Worm (Caenorhabditis elegans) whole organism, early embryonic: ENCODE measurements around the gene ztf-7.

Source experiments
- hmg-4 ChIP-seq: fragments of 200-800 bp; sonication (Bioruptor generic); optimal IDR thresholded peaks from 2 replicates; lab custom pipeline; 2018; ENCODE audit warnings: mild to moderate bottlenecking, missing genetic modification characterization, missing compliant biosample characterization
- hnd-1 ChIP-seq: sonication (generic microtip); optimal IDR thresholded peaks from 2 replicates; lab custom pipeline; 2016; ENCODE audit warnings: missing genetic modification characterization, missing compliant biosample characterization
- tbx-11 ChIP-seq: fragments of 200-800 bp; sonication (Bioruptor generic); IDR thresholded peaks from 2 replicates; pipeline ENCODE4 v1.3.6; 2022; ENCODE audit warnings: missing genetic modification characterization, missing compliant biosample characterization
- tbx-37 ChIP-seq: fragments of 200-800 bp; sonication (Bioruptor generic); conservative IDR thresholded peaks from 2 replicates; pipeline ENCODE4 v1.3.6; 2022; ENCODE audit warnings: missing genetic modification reagents, missing genetic modification characterization, missing compliant biosample characterization

- no peak for TF ChIP-seq hnd-1 (tag; lab: Kevin White, UChicago)
- no peak for TF ChIP-seq tbx-11 (GFP tag; lab: Robert Waterston, UW)
- no peak for TF ChIP-seq hmg-4 (GFP tag; lab: Kevin White, UChicago)
- no peak for TF ChIP-seq tbx-37 (GFP tag; lab: Robert Waterston, UW)
Measured at ce11 chrV:9803176-9803575, 13.7 kb upstream of the ztf-7 start, which contains the start of gene sru-39.
